Fruit fly (Drosophila melanogaster): ENCODE data around the gene CG34159.

Gene CG34159

DNA sequence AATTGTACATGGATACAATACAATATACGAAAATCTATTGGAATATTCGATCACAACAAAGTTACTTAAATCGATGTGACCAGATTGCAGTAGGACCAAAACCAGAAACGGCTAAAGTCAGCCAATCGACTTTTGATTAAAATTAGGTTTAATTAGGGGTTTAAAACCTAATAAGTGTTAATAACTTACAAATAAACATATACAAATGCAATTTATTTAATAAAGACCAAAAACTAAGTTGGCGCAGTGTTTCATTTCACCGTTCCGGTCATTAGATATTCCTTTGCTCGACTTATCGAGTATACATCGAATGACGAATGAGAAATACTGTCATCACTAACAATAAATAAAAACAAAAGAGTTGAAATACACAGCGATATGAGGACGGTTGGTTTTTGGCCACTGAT is 46.3 kb upstream of the CG34159 start, which contains the start of the genes bsk and CG31717 (continued):
- TF ChIP-seq Hey (tag; optimal IDR thresholded peaks at IDR 0.05), result no peak
- no peak for TF ChIP-seq CG12299 (tag; optimal IDR thresholded peaks at IDR 0.05)
- TF ChIP-seq CG9797 (GFP tag; optimal IDR thresholded peaks at IDR 0.05), result peak; percentile 73
- no peak for TF ChIP-seq NC2α (GFP tag; optimal IDR thresholded peaks at IDR 0.05)
- TF ChIP-seq CG4617 (GFP tag; optimal IDR thresholded peaks at IDR 0.05; ENCODE audit: borderline replicate concordance), result peak; percentile 76
- TF ChIP-seq CG13424 (tag; optimal IDR thresholded peaks at IDR 0.05), result no peak
- peak; percentile 93 for TF ChIP-seq CG1603 (tag; optimal IDR thresholded peaks at IDR 0.05)
- no peak for TF ChIP-seq fu2 (GFP tag; optimal IDR thresholded peaks at IDR 0.05)
- no peak for TF ChIP-seq CG15601 (tag; optimal IDR thresholded peaks at IDR 0.05)
- no peak for TF ChIP-seq CG33557 (GFP tag; optimal IDR thresholded peaks at IDR 0.05)
- TF ChIP-seq ssp (GFP tag; IDR thresholded peaks at IDR 0.05), result no peak
- no peak for TF ChIP-seq B-H1 (GFP tag; IDR thresholded peaks at IDR 0.05)
- no peak for TF ChIP-seq disco-r (GFP tag; optimal IDR thresholded peaks at IDR 0.05)
- no peak for TF ChIP-seq CG14441 (GFP tag; IDR thresholded peaks at IDR 0.05)
- TF ChIP-seq Antp (GFP tag; optimal IDR thresholded peaks at IDR 0.05), result no peak
- no peak for TF ChIP-seq CG7786 (GFP tag; optimal IDR thresholded peaks at IDR 0.05)
- TF ChIP-seq lbe (GFP tag; optimal IDR thresholded peaks at IDR 0.05), result peak; percentile 14
- TF ChIP-seq Hr78 (GFP tag; optimal IDR thresholded peaks at IDR 0.05), result no peak
- TF ChIP-seq HmgD (GFP tag; optimal IDR thresholded peaks at IDR 0.05), result no peak
- peak; percentile 67 for TF ChIP-seq Med (GFP tag)
- TF ChIP-seq CG34376 (GFP tag; optimal IDR thresholded peaks at IDR 0.05), result no peak
- no peak for TF ChIP-seq esg (GFP tag; conservative IDR thresholded peaks at IDR 0.05)
- no peak for TF ChIP-seq fd64A (GFP tag; optimal IDR thresholded peaks at IDR 0.05)
- TF ChIP-seq Oaz (GFP tag; IDR thresholded peaks at IDR 0.05), result no peak
- no peak for TF ChIP-seq Spps (tag; optimal IDR thresholded peaks at IDR 0.05)
- TF ChIP-seq eve (GFP tag; optimal IDR thresholded peaks at IDR 0.05), result no peak
- TF ChIP-seq pb (GFP tag; optimal IDR thresholded peaks at IDR 0.05), result no peak
- TF ChIP-seq ATbp (GFP tag; optimal IDR thresholded peaks at IDR 0.05), result no peak
- TF ChIP-seq CG4854 (GFP tag; optimal IDR thresholded peaks at IDR 0.05), result no peak
- no peak for TF ChIP-seq sr (GFP tag; IDR thresholded peaks at IDR 0.05)
- TF ChIP-seq sna (GFP tag; IDR thresholded peaks at IDR 0.05; ENCODE audit: partially characterized antibody), result no peak
- TF ChIP-seq H15 (GFP tag; IDR thresholded peaks at IDR 0.05), result no peak

DNA sequence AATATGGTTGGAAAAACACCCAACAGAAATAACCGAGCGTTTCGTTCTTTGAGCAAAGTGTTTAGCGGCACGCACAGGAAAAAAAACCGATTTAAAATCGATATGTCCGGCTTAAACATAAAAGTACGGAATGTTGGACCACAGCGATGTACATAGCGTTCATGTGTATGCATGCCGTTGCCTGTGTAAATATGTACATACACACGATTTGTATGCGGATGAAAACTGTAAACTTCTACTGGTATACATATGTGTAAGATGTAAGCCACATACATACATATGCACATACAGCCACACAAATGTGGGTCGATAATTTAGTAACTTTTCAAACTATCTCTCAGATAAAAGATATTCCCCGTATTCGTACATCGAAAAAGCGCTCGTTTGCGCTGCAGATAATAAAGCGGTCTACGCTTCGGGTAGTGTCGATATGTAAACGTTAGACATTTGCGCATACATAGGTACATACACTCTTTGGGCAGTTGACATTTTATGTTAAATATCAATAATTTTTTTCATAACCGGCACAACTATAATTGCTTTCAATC is 45.6 kb upstream of the CG34159 start:
- TF ChIP-seq Mrtf (GFP tag; IDR thresholded peaks at IDR 0.05) (no peak), GATAe (GFP tag; conservative IDR thresholded peaks at IDR 0.05) (no peak), slbo (GFP tag; IDR thresholded peaks at IDR 0.05) (no peak), CG33557 (GFP tag; optimal IDR thresholded peaks at IDR 0.05) (peak; percentile 87), HLH4C (GFP tag; IDR thresholded peaks at IDR 0.05; ENCODE audit: partially characterized antibody) (no peak), onecut (GFP tag; IDR thresholded peaks at IDR 0.05) (peak; percentile 80), CG6791 (GFP tag; IDR thresholded peaks at IDR 0.05; ENCODE audit: partially characterized antibody) (no peak), lov (optimal IDR thresholded peaks at IDR 0.05) (no peak), lov (GFP tag; IDR thresholded peaks at IDR 0.05) (no peak), CG5245 (GFP tag; optimal IDR thresholded peaks at IDR 0.05) (no peak), CG34224 (GFP tag; IDR thresholded peaks at IDR 0.05; ENCODE audit: partially characterized antibody) (no peak), sens (GFP tag) (peak; percentile 86), phol (tag; optimal IDR thresholded peaks at IDR 0.05) (no peak), CG14667 (GFP tag; IDR thresholded peaks at IDR 0.05) (no peak), Fer2 (tag; optimal IDR thresholded peaks at IDR 0.05) (no peak), CG7556 (GFP tag; optimal IDR thresholded peaks at IDR 0.05) (no peak), CG10147 (GFP tag; optimal IDR thresholded peaks at IDR 0.05) (no peak), kay (GFP tag; optimal IDR thresholded peaks at IDR 0.05) (no peak), HLH3B (GFP tag; IDR thresholded peaks at IDR 0.05) (peak; percentile 29; the same call in 1 of the 2 replicates), Bgb (GFP tag; IDR thresholded peaks at IDR 0.05; ENCODE audit: partially characterized antibody) (no peak), Drgx (GFP tag; IDR thresholded peaks at IDR 0.05) (no peak), dm (GFP tag; optimal IDR thresholded peaks at IDR 0.05) (no peak)

All from whole organism, embryonic.